Fruit fly (Drosophila melanogaster): Measurements from ENCODE around the gene CG42816.

DNA sequence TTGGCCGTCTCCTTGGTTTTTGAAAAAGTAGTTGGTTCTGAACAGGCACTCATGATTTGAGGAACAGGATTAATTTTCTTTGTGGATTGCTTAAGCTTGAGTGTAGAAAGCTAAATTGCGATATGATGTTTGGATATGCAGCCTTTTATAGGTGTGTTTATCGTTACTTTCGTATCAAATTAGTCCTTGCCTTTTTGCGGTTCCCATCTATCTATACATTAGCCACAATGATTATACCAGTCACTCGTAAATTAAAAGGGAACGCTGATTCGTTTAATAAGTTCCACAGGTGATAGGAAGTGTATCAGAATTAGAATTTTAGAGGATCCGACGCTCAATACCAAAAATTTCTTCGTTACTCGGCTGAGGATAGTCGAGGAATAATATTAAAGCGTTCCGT lies 50.6 kb downstream of the CG42816 start, which contains the start of gene CG6034:
- no peak for TF ChIP-seq usp (GFP tag; optimal IDR thresholded peaks at IDR 0.05)
- TF ChIP-seq Abd-B (GFP tag; optimal IDR thresholded peaks at IDR 0.05), result no peak
- TF ChIP-seq Hr83 (GFP tag; optimal IDR thresholded peaks at IDR 0.05; ENCODE audit: poor library complexity, severe bottlenecking), result no peak
- no peak for TF ChIP-seq CG9705 (GFP tag; optimal IDR thresholded peaks at IDR 0.05)
- no peak for TF ChIP-seq Dif (GFP tag; optimal IDR thresholded peaks at IDR 0.05; ENCODE audit: partially characterized antibody)
- no peak for TF ChIP-seq lola (GFP tag; optimal IDR thresholded peaks at IDR 0.05)
- TF ChIP-seq pan (optimal IDR thresholded peaks at IDR 0.05), result no peak
- TF ChIP-seq Myc (optimal IDR thresholded peaks at IDR 0.05), result no peak

Data from whole organism, wandering third instar larva.